Worm (Caenorhabditis elegans) whole organism, midembryonic: Measurements from ENCODE around the gene T19D12.9.
A peak's percentile ranks its signal among the peaks of the same experiment; 100 is the strongest.

Experiments
- T22C8.4 ChIP-seq: fragments of 200-800 bp; sonication (Bioruptor generic); IDR thresholded peaks from 2 replicates; pipeline ENCODE4 v1.3.6; 2022; ENCODE audit warnings: missing genetic modification characterization, missing compliant biosample characterization
- cog-1 ChIP-seq: sonication (generic microtip); optimal IDR thresholded peaks from 2 replicates; lab custom pipeline; 2016; ENCODE audit warnings: missing genetic modification characterization, missing compliant biosample characterization
- flt-1 ChIP-seq: fragments of 200-800 bp; sonication (Bioruptor generic); IDR thresholded peaks from 2 replicates; pipeline ENCODE4 v1.3.6; 2022; ENCODE audit warnings: missing genetic modification characterization, missing compliant biosample characterization
- klf-2 ChIP-seq: fragments of 200-800 bp; sonication (Bioruptor generic); conservative IDR thresholded peaks from 2 replicates; pipeline ENCODE4 v1.3.6; 2022; ENCODE audit warnings: missing genetic modification reagents, missing genetic modification characterization, missing compliant biosample characterization
- med-1 ChIP-seq: sonication (generic microtip); optimal IDR thresholded peaks from 2 replicates; lab custom pipeline; 2017; ENCODE audit warnings: missing genetic modification characterization, mild to moderate bottlenecking, missing compliant biosample characterization, antibody characterized with exemption, missing genetic modification reagents; ENCODE audit not compliant: insufficient read depth
- ref-1 ChIP-seq: fragments of 200-800 bp; sonication (Bioruptor generic); conservative IDR thresholded peaks from 2 replicates; pipeline ENCODE4 v1.3.6; 2022; ENCODE audit warnings: missing genetic modification reagents, missing genetic modification characterization, missing compliant biosample characterization
- tab-1 ChIP-seq: fragments of 200-800 bp; sonication (Bioruptor generic); IDR thresholded peaks from 2 replicates; pipeline ENCODE4 v1.3.6; 2022; ENCODE audit warnings: missing genetic modification characterization, missing compliant biosample characterization
- ztf-23 ChIP-seq: fragments of 200-800 bp; sonication (Bioruptor generic); IDR thresholded peaks from 2 replicates; pipeline ENCODE4 v1.3.6; 2022; ENCODE audit warnings: missing genetic modification reagents, missing genetic modification characterization, missing compliant biosample characterization
- ztf-29 ChIP-seq: fragments of 200-800 bp; sonication (Bioruptor generic); IDR thresholded peaks from 2 replicates; pipeline ENCODE4 v1.3.6; 2022; ENCODE audit warnings: missing genetic modification reagents, missing genetic modification characterization, missing compliant biosample characterization

Gene T19D12.9

ce11 chrII:6612544-6612943 lies 41.6 kb downstream of the T19D12.9 start:
- TF ChIP-seq T22C8.4 (GFP tag; lab: Robert Waterston, UW) (no peak), ref-1 (GFP tag; lab: Robert Waterston, UW) (no peak), ztf-29 (GFP tag; lab: Robert Waterston, UW) (no peak), flt-1 (no peak)

ce11 chrII:6610262-6610661 lies 43.9 kb downstream of the T19D12.9 start:
- TF ChIP-seq ztf-29 (GFP tag; lab: Robert Waterston, UW) (no peak), klf-2 (no peak), med-1 (GFP tag; lab: Kevin White, UChicago) (no peak), cog-1 (tag; lab: Kevin White, UChicago) (no peak)

- TF ChIP-seq klf-2 (no peak), T22C8.4 (GFP tag; lab: Robert Waterston, UW) (peak; percentile 51; the same call in 1 of the 2 replicates), ref-1 (GFP tag; lab: Robert Waterston, UW) (no peak), cog-1 (tag; lab: Kevin White, UChicago) (no peak)
Observed at ce11 chrII:6609315-6609842, 44.8 kb downstream of the T19D12.9 start, which contains the start of gene epg-5. TSS of gene epg-5 (minus strand) at chrII:6609365.

ce11 chrII:6608626-6609025 lies 45.6 kb downstream of the T19D12.9 start:
- TF ChIP-seq ztf-23 (GFP tag; lab: Robert Waterston, UW), result no peak
- no peak for TF ChIP-seq ztf-29 (GFP tag; lab: Robert Waterston, UW)
- TF ChIP-seq T22C8.4 (GFP tag; lab: Robert Waterston, UW), result no peak
- no peak for TF ChIP-seq ref-1 (GFP tag; lab: Robert Waterston, UW)
- TF ChIP-seq cog-1 (tag; lab: Kevin White, UChicago), result no peak
- TF ChIP-seq flt-1, result no peak
- TF ChIP-seq tab-1, result no peak
- no peak for TF ChIP-seq klf-2
- TF ChIP-seq med-1 (GFP tag; lab: Kevin White, UChicago), result no peak
